Worm (Caenorhabditis elegans): ENCODE data around the gene twk-22.
A peak's percentile ranks its signal among the peaks of the same experiment; 100 is the strongest.

twk-22 gene

DNA sequence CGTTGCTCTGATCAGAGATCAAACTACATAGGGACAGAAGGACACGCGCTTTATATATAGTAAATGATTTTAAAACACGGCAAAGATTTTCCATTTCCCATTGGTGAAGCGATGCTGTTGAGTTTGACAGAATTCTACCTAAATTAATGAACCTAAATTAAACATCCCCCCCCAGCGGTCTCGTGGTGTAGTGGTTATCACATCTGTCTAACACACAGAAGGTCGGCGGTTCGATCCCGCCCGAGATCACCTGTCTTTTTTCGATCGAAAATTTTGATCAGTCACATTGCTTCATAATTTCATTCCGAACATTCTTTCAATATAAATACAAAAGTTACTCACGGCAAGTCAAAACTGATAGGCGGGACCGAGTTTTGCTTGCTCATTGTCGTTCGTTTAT lies 7.0 kb upstream of the twk-22 start:
- TF ChIP-seq fos-1 (tag; optimal IDR thresholded peaks at IDR 0.05): peak; percentile 3

DNA sequence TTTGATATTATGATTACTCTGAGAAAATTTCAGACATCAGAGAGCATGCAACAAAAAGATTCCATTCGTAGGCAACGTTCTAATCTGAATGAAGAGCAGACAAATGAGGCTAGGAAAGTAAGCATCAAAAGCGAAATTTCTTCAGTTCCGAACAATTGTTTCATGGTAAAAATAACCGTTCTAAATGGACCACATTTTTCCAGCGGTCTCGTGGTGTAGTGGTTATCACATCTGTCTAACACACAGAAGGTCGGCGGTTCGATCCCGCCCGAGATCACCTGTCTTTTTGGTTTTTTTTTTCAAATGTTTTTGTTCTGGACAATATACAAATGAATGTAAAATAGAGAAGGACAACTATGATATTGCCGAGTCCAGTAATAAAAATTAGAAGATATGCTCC lies 6.4 kb upstream of the twk-22 start, which contains the start of gene twk-21:
TSS of gene twk-21 (plus strand) at position 34 of the 400 bp plus-strand sequence.
- TF ChIP-seq ceh-82 (tag; optimal IDR thresholded peaks at IDR 0.05) (no peak), lin-13 (GFP tag; optimal IDR thresholded peaks at IDR 0.05) (no peak), elt-1 (tag; optimal IDR thresholded peaks at IDR 0.05) (no peak), unc-55 (GFP tag; optimal IDR thresholded peaks at IDR 0.05) (no peak), lin-39 (tag; optimal IDR thresholded peaks at IDR 0.05) (no peak), sma-3 (GFP tag; optimal IDR thresholded peaks at IDR 0.05) (no peak), nhr-11 (tag; optimal IDR thresholded peaks at IDR 0.05) (no peak), blmp-1 (tag; optimal IDR thresholded peaks at IDR 0.05; ENCODE audit: insufficient read depth) (no peak), F13H6.1 (tag; optimal IDR thresholded peaks at IDR 0.05) (no peak), nhr-237 (tag; optimal IDR thresholded peaks at IDR 0.05) (no peak), aly-2 (tag; optimal IDR thresholded peaks at IDR 0.05) (no peak), R02D3.7 (tag; optimal IDR thresholded peaks at IDR 0.05) (no peak), skn-1 (tag; optimal IDR thresholded peaks at IDR 0.05) (no peak), fos-1 (tag; optimal IDR thresholded peaks at IDR 0.05) (no peak), ZK546.5 (tag; optimal IDR thresholded peaks at IDR 0.05) (no peak), lin-11 (tag; optimal IDR thresholded peaks at IDR 0.05) (no peak), egl-27 (tag; optimal IDR thresholded peaks at IDR 0.05) (no peak), sem-4 (tag; optimal IDR thresholded peaks at IDR 0.05) (no peak), mab-5 (tag; optimal IDR thresholded peaks at IDR 0.05) (no peak), dmd-4 (tag; optimal IDR thresholded peaks at IDR 0.05) (no peak)

DNA sequence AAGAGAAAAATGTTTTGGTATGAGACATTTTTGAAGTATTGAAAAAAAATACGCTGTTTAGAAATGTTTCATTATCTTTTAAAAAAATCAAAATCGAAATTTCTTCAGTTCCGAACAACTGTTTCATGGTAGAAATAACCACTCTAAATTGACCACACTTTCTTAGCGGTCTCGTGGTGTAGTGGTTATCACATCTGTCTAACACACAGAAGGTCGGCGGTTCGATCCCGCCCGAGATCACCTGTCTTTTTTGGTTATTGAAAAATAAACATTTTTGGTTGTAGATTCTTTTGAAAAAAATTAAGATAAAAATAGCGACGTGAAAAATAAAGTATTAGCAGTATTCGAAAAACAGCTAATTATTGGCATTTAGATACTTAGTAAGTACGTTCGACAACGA lies 5.8 kb upstream of the twk-22 start:
- no peak for TF ChIP-seq F13H6.1 (tag; optimal IDR thresholded peaks at IDR 0.05)
- no peak for TF ChIP-seq ceh-82 (tag; optimal IDR thresholded peaks at IDR 0.05)
- TF ChIP-seq R02D3.7 (tag; optimal IDR thresholded peaks at IDR 0.05): no peak
- TF ChIP-seq fos-1 (tag; optimal IDR thresholded peaks at IDR 0.05): peak; percentile 5
- no peak for TF ChIP-seq ztf-11 (tag; optimal IDR thresholded peaks at IDR 0.05)
- TF ChIP-seq crh-2 (tag; optimal IDR thresholded peaks at IDR 0.05): peak; percentile 50
- no peak for TF ChIP-seq nhr-23 (tag; optimal IDR thresholded peaks at IDR 0.05)
- peak; percentile 2 for TF ChIP-seq lin-13 (GFP tag; optimal IDR thresholded peaks at IDR 0.05)
- no peak for TF ChIP-seq mbf-1 (tag; optimal IDR thresholded peaks at IDR 0.05)
- TF ChIP-seq skn-1 (tag; optimal IDR thresholded peaks at IDR 0.05): no peak
- TF ChIP-seq nhr-21 (tag; optimal IDR thresholded peaks at IDR 0.05): peak; percentile 2
- peak; percentile 50 for TF ChIP-seq sma-3 (GFP tag; optimal IDR thresholded peaks at IDR 0.05)
- peak; percentile 64 for TF ChIP-seq sma-9 (GFP tag; optimal IDR thresholded peaks at IDR 0.05)
- no peak for TF ChIP-seq sma-9 (tag; optimal IDR thresholded peaks at IDR 0.05)

ce11 chrX:16309705-16310104 lies 3.4 kb downstream of the twk-22 start:
- TF ChIP-seq mdl-1 (tag; optimal IDR thresholded peaks at IDR 0.05): no peak
- TF ChIP-seq nhr-21 (tag; optimal IDR thresholded peaks at IDR 0.05): no peak
- no peak for TF ChIP-seq ztf-11 (tag; optimal IDR thresholded peaks at IDR 0.05)
- TF ChIP-seq sma-9 (GFP tag; optimal IDR thresholded peaks at IDR 0.05): no peak
- no peak for TF ChIP-seq sma-9 (tag; optimal IDR thresholded peaks at IDR 0.05)
- no peak for TF ChIP-seq crh-2 (tag; optimal IDR thresholded peaks at IDR 0.05)
- TF ChIP-seq lsy-2 (tag; optimal IDR thresholded peaks at IDR 0.05): no peak
- no peak for TF ChIP-seq elt-1 (tag; optimal IDR thresholded peaks at IDR 0.05)
- TF ChIP-seq zag-1 (tag; optimal IDR thresholded peaks at IDR 0.05): no peak
- no peak for TF ChIP-seq lin-13 (GFP tag; optimal IDR thresholded peaks at IDR 0.05)
- no peak for TF ChIP-seq ceh-16 (tag; optimal IDR thresholded peaks at IDR 0.05)
- TF ChIP-seq nhr-25 (tag; optimal IDR thresholded peaks at IDR 0.05): no peak
- TF ChIP-seq sma-3 (GFP tag; optimal IDR thresholded peaks at IDR 0.05): no peak
- TF ChIP-seq nhr-23 (tag; optimal IDR thresholded peaks at IDR 0.05): no peak
- TF ChIP-seq ztf-4 (tag; optimal IDR thresholded peaks at IDR 0.05): no peak
- no peak for TF ChIP-seq snpc-4 (tag; optimal IDR thresholded peaks at IDR 0.05)
- TF ChIP-seq alr-1 (tag; optimal IDR thresholded peaks at IDR 0.05): no peak
- no peak for TF ChIP-seq nhr-237 (tag; optimal IDR thresholded peaks at IDR 0.05)
- no peak for TF ChIP-seq blmp-1 (tag; optimal IDR thresholded peaks at IDR 0.05; ENCODE audit: insufficient read depth)
- TF ChIP-seq unc-55 (GFP tag; optimal IDR thresholded peaks at IDR 0.05): no peak
- TF ChIP-seq Y55F3AM.14 (GFP tag; optimal IDR thresholded peaks at IDR 0.05): no peak

Data from whole organism, L2 larva.